Worm (Caenorhabditis elegans) whole organism, L2 larva: ENCODE results near the gene D1005.10.

ENCODE experiments used
- ama-1 ChIP-seq: fragments of 150-350 bp; optimal IDR thresholded peaks from 2 replicates; lab custom pipeline; 2018; ENCODE audit warnings: inconsistent platforms
- egl-27 ChIP-seq: sonication (generic microtip); optimal IDR thresholded peaks from 3 replicates; lab custom pipeline; 2017; ENCODE audit warnings: missing biosample characterization, missing genetic modification reagents, missing genetic modification characterization
- elt-3 ChIP-seq: sonication (generic microtip); optimal IDR thresholded peaks from 2 replicates; lab custom pipeline; 2017; ENCODE audit warnings: missing biosample characterization, missing genetic modification characterization
- fos-1 ChIP-seq: fragments of 150-350 bp; optimal IDR thresholded peaks from 2 replicates; lab custom pipeline; 2014; ENCODE audit warnings: missing biosample characterization, missing genetic modification characterization
- lin-13 ChIP-seq: fragments of 150-350 bp; optimal IDR thresholded peaks from 2 replicates; lab custom pipeline; 2014; ENCODE audit warnings: missing biosample characterization, missing genetic modification reagents, missing genetic modification characterization
- lsy-2 ChIP-seq, 2 experiments: fragments of 150-350 bp in 1 of 2; sonication (generic microtip) in 1 of 2; optimal IDR thresholded peaks; 2 replicates each; lab custom pipeline; 2014 to 2017; ENCODE audit warnings: missing biosample characterization in 2 of 2, missing genetic modification characterization in 2 of 2
- mbf-1 ChIP-seq: sonication (generic microtip); optimal IDR thresholded peaks from 2 replicates; lab custom pipeline; 2017; ENCODE audit warnings: missing biosample characterization, missing genetic modification characterization
- nhr-25 ChIP-seq: fragments of 150-350 bp; sonication (generic microtip); optimal IDR thresholded peaks from 3 replicates; lab custom pipeline; 2014; ENCODE audit warnings: missing biosample characterization, missing genetic modification characterization
- nhr-6 ChIP-seq: fragments of 150-350 bp; optimal IDR thresholded peaks from 2 replicates; lab custom pipeline; 2014; ENCODE audit warnings: missing biosample characterization, missing genetic modification characterization
- skn-1 ChIP-seq: sonication (generic microtip); optimal IDR thresholded peaks from 2 replicates; lab custom pipeline; 2017; ENCODE audit warnings: missing biosample characterization, missing genetic modification characterization
- ztf-4 ChIP-seq: fragments of 150-350 bp; optimal IDR thresholded peaks from 2 replicates; lab custom pipeline; 2014; ENCODE audit warnings: missing biosample characterization, missing genetic modification characterization

ce11 chrX:1528107-1528506 lies 42.1 kb upstream of the D1005.10 start:
- TF ChIP-seq egl-27 (tag; lab: Kevin White, UChicago) (no peak), nhr-25 (tag; lab: Kevin White, UChicago) (no peak), ama-1 (lab: Kevin White, UChicago) (no peak), elt-3 (tag; lab: Kevin White, UChicago) (no peak), lsy-2 (tag; optimal IDR thresholded peaks at IDR 0.05; lab: Kevin White, UChicago) (no peak), fos-1 (tag; lab: Kevin White, UChicago) (no peak), mbf-1 (tag; lab: Kevin White, UChicago) (no peak), nhr-6 (tag; lab: Kevin White, UChicago) (no peak), lin-13 (GFP tag; lab: Kevin White, UChicago) (no peak), ztf-4 (tag; lab: Kevin White, UChicago) (no peak), skn-1 (tag; lab: Kevin White, UChicago) (no peak)
